Worm (Caenorhabditis elegans) whole organism, mixed stage, embryonic: ENCODE measurements around the gene nkat-1.

Source experiments
- ceh-83 ChIP-seq: fragments of 200-800 bp; sonication (Bioruptor generic); optimal IDR thresholded peaks from 2 replicates; lab custom pipeline; 2018; ENCODE audit warnings: mild to moderate bottlenecking, missing genetic modification characterization, missing compliant biosample characterization
- snpc-4 ChIP-seq: fragments of 150-350 bp; optimal IDR thresholded peaks from 2 replicates; lab custom pipeline; 2014; ENCODE audit warnings: missing biosample characterization, missing genetic modification characterization
- ztf-11 ChIP-seq: fragments of 150-350 bp; optimal IDR thresholded peaks from 2 replicates; lab custom pipeline; 2014; ENCODE audit warnings: missing biosample characterization, missing genetic modification characterization

- TF ChIP-seq snpc-4 (no peak), ztf-11 (no peak), ceh-83 (GFP tag; lab: Kevin White, UChicago) (no peak)
Measured at ce11 chrX:14127291-14127922, 12.5 kb downstream of the nkat-1 start, which contains the start of gene F28H6.4.
